Worm (Caenorhabditis elegans): ENCODE measurements around the gene K02D10.4.

K02D10.4 gene

DNA sequence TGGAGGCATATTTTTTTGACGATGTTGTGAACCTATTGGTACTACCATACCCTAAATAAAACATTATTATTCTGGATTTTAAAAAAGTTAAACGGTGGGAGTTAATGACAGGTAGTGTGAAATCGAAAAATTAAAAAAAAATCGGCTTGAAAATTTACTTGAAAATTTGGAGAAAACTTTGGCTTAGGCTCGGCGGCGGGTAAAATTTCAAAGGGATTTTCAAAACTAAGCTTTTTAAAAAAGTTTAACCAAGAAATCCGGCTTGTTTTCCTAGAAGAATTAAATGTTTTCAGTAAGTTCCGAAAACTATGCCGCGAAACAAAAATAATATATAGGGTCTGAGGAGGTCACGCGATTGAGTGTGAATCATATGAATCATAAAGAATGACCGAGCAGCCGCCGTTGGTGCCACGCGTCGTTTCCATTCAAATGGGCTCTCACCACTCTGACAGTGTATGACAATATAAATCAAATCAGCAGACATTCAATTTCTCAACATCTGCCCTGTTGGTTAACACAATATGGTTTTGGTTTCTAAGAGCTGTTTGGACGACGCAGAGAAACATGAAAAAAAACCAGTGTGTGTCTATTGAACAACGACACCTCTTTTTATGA, 18.7 kb downstream of the K02D10.4 start, which contains the start of gene aak-1:
Gene aak-1 (minus strand): TSS at position 51 of the 615 bp plus-strand sequence.
- TF ChIP-seq ref-1 (GFP tag; conservative IDR thresholded peaks at IDR 0.05): no peak
- no peak for TF ChIP-seq T22C8.4 (GFP tag; IDR thresholded peaks at IDR 0.05)
- TF ChIP-seq klf-2 (GFP tag; conservative IDR thresholded peaks at IDR 0.05): no peak
- TF ChIP-seq cog-1 (tag; optimal IDR thresholded peaks at IDR 0.05): no peak
- no peak for TF ChIP-seq ztf-29 (GFP tag; IDR thresholded peaks at IDR 0.05)

DNA sequence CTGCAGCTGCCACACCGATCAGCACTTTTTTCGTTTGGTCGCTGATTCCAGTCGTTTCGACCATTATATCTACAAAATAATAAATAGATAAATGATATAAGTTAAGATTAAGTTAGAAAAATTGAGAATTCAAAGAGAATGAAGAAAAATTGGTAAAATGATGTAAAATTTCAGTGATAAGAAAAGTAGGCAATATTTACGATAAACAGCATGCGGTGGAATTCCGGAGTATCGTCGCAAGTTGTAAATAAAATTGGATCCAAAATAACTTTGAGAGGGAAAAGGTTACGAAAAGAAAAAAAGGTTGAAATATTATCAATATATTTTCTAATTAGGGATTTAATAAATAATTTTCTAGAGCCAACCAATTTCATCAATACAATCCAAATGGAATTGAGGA, 25.1 kb downstream of the K02D10.4 start, which contains the start of gene tomm-70:
Gene tomm-70 (minus strand): TSS at position 69 of the 400 bp plus-strand sequence.
- TF ChIP-seq cog-1 (tag; optimal IDR thresholded peaks at IDR 0.05) (no peak), T22C8.4 (GFP tag; IDR thresholded peaks at IDR 0.05) (no peak), ref-1 (GFP tag; conservative IDR thresholded peaks at IDR 0.05) (no peak)

DNA sequence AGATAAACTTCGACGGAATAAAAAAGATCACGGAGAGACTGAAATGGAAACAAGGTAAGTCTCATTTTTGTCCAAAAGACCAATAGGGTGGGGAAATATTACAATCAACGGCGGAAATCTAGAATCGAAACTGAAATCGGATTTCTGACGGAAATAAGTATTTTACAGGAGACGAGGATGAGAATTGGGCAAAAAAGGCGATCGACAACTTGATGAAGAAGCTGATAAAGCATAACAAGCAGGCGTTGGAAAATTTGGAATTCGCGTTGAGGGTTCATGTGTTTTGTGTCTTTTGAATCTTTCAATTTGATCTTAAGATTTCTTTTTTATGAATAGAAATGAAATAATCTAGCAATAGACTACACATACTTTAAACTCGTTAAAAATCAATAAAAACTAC, 29.2 kb downstream of the K02D10.4 start, which contains the start of gene ugtp-1:
Gene ugtp-1 (minus strand): TSS at position 101 of the 400 bp plus-strand sequence.
- no peak for TF ChIP-seq med-1 (GFP tag; optimal IDR thresholded peaks at IDR 0.05; ENCODE audit: insufficient read depth)
- no peak for TF ChIP-seq tab-1 (GFP tag; IDR thresholded peaks at IDR 0.05)
- no peak for TF ChIP-seq klf-2 (GFP tag; conservative IDR thresholded peaks at IDR 0.05)
- no peak for TF ChIP-seq ztf-23 (GFP tag; IDR thresholded peaks at IDR 0.05)
- TF ChIP-seq ztf-29 (GFP tag; IDR thresholded peaks at IDR 0.05): no peak
- no peak for TF ChIP-seq ref-1 (GFP tag; conservative IDR thresholded peaks at IDR 0.05)
- no peak for TF ChIP-seq cog-1 (tag; optimal IDR thresholded peaks at IDR 0.05)
- TF ChIP-seq flt-1 (GFP tag; IDR thresholded peaks at IDR 0.05): no peak
- no peak for TF ChIP-seq T22C8.4 (GFP tag; IDR thresholded peaks at IDR 0.05)

DNA sequence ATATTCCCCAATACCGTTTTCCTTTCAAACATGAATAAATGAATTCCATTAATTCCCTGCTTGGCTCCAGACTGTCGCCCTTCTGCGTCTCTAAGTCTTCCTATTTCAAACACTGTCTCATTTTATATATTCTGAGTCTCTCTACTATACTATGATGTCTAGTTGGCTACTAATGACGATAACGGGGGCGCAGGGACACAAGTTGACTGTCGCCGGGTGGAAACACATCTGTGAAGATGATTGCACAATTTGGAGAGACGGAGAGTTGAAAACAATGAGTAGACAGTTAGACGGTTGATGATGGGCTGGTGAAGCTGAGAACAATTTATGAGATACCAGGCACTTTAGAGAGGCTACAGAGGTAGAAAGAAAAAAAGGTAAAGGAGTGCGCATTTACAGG, 30.3 kb downstream of the K02D10.4 start, which contains the start of gene sma-2:
Gene sma-2 (plus strand): TSS at position 194 of the 400 bp plus-strand sequence.
- TF ChIP-seq cog-1 (tag; optimal IDR thresholded peaks at IDR 0.05): no peak

DNA sequence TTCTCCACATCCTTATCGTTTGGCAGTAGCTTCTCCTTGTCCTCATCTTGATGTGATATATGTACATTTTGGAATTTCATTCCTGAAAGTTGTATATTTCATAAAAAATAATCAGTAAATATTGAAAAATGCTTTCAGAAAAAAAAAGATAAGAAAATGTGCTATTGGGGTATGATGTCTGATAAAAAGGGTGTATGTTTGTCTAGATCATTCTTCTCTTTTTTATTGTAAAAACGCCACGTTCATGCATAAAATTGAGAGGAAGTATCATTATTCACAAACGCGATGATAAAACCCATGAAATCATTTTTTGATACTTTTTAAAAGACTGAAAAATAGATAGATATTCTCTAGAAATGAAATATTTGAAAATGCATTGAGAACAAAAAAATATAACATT, 31.2 kb downstream of the K02D10.4 start:
- no peak for TF ChIP-seq cog-1 (tag; optimal IDR thresholded peaks at IDR 0.05)

DNA sequence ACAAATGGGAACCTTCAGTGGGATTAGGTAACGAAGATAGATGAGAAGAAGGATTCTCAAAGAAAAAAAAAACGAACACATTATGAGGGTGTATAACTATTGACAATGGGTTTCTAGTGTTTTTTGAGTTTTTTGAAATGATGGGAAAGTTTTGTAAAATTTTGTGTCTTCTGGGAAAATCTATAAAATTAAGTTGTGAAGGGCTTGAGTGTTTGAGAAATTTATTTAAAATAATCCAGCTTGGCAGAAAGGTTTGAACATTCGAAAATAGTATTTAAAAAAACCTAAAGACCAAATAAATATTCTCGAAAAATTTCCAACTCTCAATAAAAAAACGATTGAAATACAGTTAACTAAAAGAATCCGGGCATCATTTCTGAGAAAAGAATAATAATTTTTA, 34.6 kb downstream of the K02D10.4 start:
- TF ChIP-seq tab-1 (GFP tag; IDR thresholded peaks at IDR 0.05): no peak
- TF ChIP-seq T22C8.4 (GFP tag; IDR thresholded peaks at IDR 0.05): no peak
- TF ChIP-seq flt-1 (GFP tag; IDR thresholded peaks at IDR 0.05): no peak
- no peak for TF ChIP-seq klf-2 (GFP tag; conservative IDR thresholded peaks at IDR 0.05)
- no peak for TF ChIP-seq med-1 (GFP tag; optimal IDR thresholded peaks at IDR 0.05; ENCODE audit: insufficient read depth)
- no peak for TF ChIP-seq ztf-23 (GFP tag; IDR thresholded peaks at IDR 0.05)
- TF ChIP-seq cog-1 (tag; optimal IDR thresholded peaks at IDR 0.05): no peak
- no peak for TF ChIP-seq ref-1 (GFP tag; conservative IDR thresholded peaks at IDR 0.05)
- TF ChIP-seq ztf-29 (GFP tag; IDR thresholded peaks at IDR 0.05): no peak

DNA sequence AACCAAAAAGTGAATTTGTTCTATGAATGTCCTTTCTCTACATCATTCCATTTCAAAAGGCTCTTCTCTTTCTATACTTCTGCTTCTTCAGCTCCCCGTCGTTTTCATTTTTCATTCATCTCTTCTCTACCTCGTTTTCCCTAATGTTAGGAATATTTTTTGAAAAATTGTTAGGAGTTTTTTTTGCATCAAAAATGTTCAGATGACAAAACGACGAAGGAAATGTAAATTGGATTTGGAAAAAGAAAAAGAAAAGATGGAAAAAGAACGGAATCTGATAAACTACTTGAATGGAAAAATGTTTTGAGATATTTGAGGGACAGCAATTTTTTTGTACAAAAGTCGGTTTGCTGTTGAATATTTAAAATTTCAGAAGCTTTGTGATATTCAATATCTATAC, 35.0 kb downstream of the K02D10.4 start:
- TF ChIP-seq ref-1 (GFP tag; conservative IDR thresholded peaks at IDR 0.05) (no peak), cog-1 (tag; optimal IDR thresholded peaks at IDR 0.05) (no peak), flt-1 (GFP tag; IDR thresholded peaks at IDR 0.05) (no peak), tab-1 (GFP tag; IDR thresholded peaks at IDR 0.05) (no peak), ztf-23 (GFP tag; IDR thresholded peaks at IDR 0.05) (no peak), ztf-29 (GFP tag; IDR thresholded peaks at IDR 0.05) (no peak), T22C8.4 (GFP tag; IDR thresholded peaks at IDR 0.05) (no peak)

DNA sequence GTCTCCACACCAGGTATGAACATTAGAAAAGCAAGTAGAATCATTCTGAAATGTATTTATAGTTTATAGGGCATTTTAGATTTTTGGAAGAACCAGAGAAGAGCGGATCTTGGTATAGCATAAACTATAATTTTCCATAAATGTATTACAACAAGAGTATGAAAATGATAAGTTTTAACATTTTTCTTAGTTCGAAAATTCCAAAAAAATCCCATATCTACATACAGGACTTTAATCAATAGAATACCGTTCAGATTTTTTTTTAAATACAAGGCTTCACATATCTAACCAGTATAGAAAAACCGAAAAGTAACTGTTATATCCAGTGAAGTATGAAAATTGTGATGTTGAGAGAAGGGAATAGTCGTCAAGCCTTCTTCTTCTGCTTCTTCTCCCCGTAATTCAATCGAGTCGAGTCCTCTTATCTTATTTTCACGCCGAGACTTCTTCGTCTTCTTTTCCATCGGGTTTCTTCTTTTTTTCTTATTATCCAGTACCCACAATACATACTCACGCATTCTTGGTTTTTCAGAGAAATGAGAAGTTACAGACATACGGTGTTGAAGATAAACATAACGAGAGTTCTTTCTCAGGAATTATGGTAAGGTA, 35.9 kb downstream of the K02D10.4 start, which contains the start of gene ZK370.6:
Gene ZK370.6 (minus strand): TSS at position 51 of the 609 bp plus-strand sequence.
- no peak for TF ChIP-seq cog-1 (tag; optimal IDR thresholded peaks at IDR 0.05)
- no peak for TF ChIP-seq ztf-23 (GFP tag; IDR thresholded peaks at IDR 0.05)
- no peak for TF ChIP-seq flt-1 (GFP tag; IDR thresholded peaks at IDR 0.05)
- no peak for TF ChIP-seq ref-1 (GFP tag; conservative IDR thresholded peaks at IDR 0.05)
- no peak for TF ChIP-seq ztf-29 (GFP tag; IDR thresholded peaks at IDR 0.05)
- no peak for TF ChIP-seq med-1 (GFP tag; optimal IDR thresholded peaks at IDR 0.05; ENCODE audit: insufficient read depth)

DNA sequence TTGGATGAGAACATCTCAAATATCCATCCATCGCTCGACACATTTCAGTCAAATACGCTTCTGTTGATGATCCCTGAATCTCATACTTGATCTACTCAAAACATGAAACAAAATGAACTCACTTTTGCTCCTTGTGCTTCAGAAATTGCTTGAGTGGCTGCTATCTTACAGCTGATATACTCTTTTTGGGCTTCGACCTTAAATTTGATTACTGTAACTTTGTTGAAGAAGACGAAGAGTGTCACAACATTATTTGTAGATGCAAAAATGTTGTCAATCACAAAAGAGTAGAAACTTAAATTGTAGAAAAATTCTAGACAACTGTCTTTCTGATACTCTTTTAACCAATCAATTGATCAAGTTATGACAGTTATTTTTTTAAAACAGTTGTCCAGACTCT, 37.2 kb downstream of the K02D10.4 start:
- TF ChIP-seq tab-1 (GFP tag; IDR thresholded peaks at IDR 0.05) (no peak), klf-2 (GFP tag; conservative IDR thresholded peaks at IDR 0.05) (no peak), ref-1 (GFP tag; conservative IDR thresholded peaks at IDR 0.05) (no peak), med-1 (GFP tag; optimal IDR thresholded peaks at IDR 0.05; ENCODE audit: insufficient read depth) (no peak), T22C8.4 (GFP tag; IDR thresholded peaks at IDR 0.05) (no peak), flt-1 (GFP tag; IDR thresholded peaks at IDR 0.05) (no peak), ztf-29 (GFP tag; IDR thresholded peaks at IDR 0.05) (no peak)

DNA sequence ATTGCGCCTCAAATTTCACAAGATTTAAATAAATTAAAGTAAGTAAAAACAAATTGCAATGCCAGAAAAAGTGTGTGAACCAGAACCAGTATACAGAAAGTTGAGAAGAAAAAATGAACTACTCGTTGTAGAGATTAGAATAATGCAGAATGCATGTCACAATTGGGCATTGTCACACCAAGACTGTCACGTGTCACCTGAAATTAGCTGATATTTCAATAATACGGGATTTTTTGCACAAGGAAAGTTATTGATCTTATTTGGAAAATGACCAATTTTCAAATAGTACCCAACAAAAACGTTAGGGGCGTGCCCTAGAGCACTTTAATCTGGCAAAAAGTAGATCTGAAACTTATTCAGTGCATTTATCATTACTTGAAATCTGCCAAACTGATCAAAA, 37.9 kb downstream of the K02D10.4 start:
- TF ChIP-seq flt-1 (GFP tag; IDR thresholded peaks at IDR 0.05) (no peak), ztf-23 (GFP tag; IDR thresholded peaks at IDR 0.05) (no peak), cog-1 (tag; optimal IDR thresholded peaks at IDR 0.05) (no peak), T22C8.4 (GFP tag; IDR thresholded peaks at IDR 0.05) (no peak), klf-2 (GFP tag; conservative IDR thresholded peaks at IDR 0.05) (no peak), ref-1 (GFP tag; conservative IDR thresholded peaks at IDR 0.05) (no peak), tab-1 (GFP tag; IDR thresholded peaks at IDR 0.05) (no peak), med-1 (GFP tag; optimal IDR thresholded peaks at IDR 0.05; ENCODE audit: insufficient read depth) (no peak), ztf-29 (GFP tag; IDR thresholded peaks at IDR 0.05) (no peak)

All from whole organism, midembryonic.